Worm (Caenorhabditis elegans) whole organism, midembryonic: Measurements from ENCODE around the gene mrps-10.

Experiments used
- T22C8.4 ChIP-seq: fragments of 200-800 bp; sonication (Bioruptor generic); IDR thresholded peaks from 2 replicates; pipeline ENCODE4 v1.3.6; 2022; ENCODE audit warnings: missing genetic modification characterization, missing compliant biosample characterization
- cog-1 ChIP-seq: sonication (generic microtip); optimal IDR thresholded peaks from 2 replicates; lab custom pipeline; 2016; ENCODE audit warnings: missing genetic modification characterization, missing compliant biosample characterization
- flt-1 ChIP-seq: fragments of 200-800 bp; sonication (Bioruptor generic); IDR thresholded peaks from 2 replicates; pipeline ENCODE4 v1.3.6; 2022; ENCODE audit warnings: missing genetic modification characterization, missing compliant biosample characterization
- klf-2 ChIP-seq: fragments of 200-800 bp; sonication (Bioruptor generic); conservative IDR thresholded peaks from 2 replicates; pipeline ENCODE4 v1.3.6; 2022; ENCODE audit warnings: missing genetic modification reagents, missing genetic modification characterization, missing compliant biosample characterization
- med-1 ChIP-seq: sonication (generic microtip); optimal IDR thresholded peaks from 2 replicates; lab custom pipeline; 2017; ENCODE audit warnings: missing genetic modification characterization, mild to moderate bottlenecking, missing compliant biosample characterization, antibody characterized with exemption, missing genetic modification reagents; ENCODE audit not compliant: insufficient read depth
- ref-1 ChIP-seq: fragments of 200-800 bp; sonication (Bioruptor generic); conservative IDR thresholded peaks from 2 replicates; pipeline ENCODE4 v1.3.6; 2022; ENCODE audit warnings: missing genetic modification reagents, missing genetic modification characterization, missing compliant biosample characterization
- tab-1 ChIP-seq: fragments of 200-800 bp; sonication (Bioruptor generic); IDR thresholded peaks from 2 replicates; pipeline ENCODE4 v1.3.6; 2022; ENCODE audit warnings: missing genetic modification characterization, missing compliant biosample characterization
- ztf-23 ChIP-seq: fragments of 200-800 bp; sonication (Bioruptor generic); IDR thresholded peaks from 2 replicates; pipeline ENCODE4 v1.3.6; 2022; ENCODE audit warnings: missing genetic modification reagents, missing genetic modification characterization, missing compliant biosample characterization
- ztf-29 ChIP-seq: fragments of 200-800 bp; sonication (Bioruptor generic); IDR thresholded peaks from 2 replicates; pipeline ENCODE4 v1.3.6; 2022; ENCODE audit warnings: missing genetic modification reagents, missing genetic modification characterization, missing compliant biosample characterization

The mrps-10 gene

ce11 chrIII:12931786-12932427 is 5.5 kb downstream of the mrps-10 start, which contains the start of gene rbm-7:
Gene rbm-7 (minus strand): TSS chrIII:12931867.
- TF ChIP-seq klf-2 (GFP tag; lab: Robert Waterston, UW) (no peak), tab-1 (GFP tag; lab: Robert Waterston, UW) (no peak), cog-1 (tag; lab: Kevin White, UChicago) (no peak), T22C8.4 (GFP tag; lab: Robert Waterston, UW) (no peak), ref-1 (GFP tag; lab: Robert Waterston, UW) (no peak), ztf-29 (no peak), med-1 (GFP tag; lab: Kevin White, UChicago) (no peak), ztf-23 (GFP tag; lab: Robert Waterston, UW) (no peak)

ce11 chrIII:12932776-12933175 is 6.4 kb downstream of the mrps-10 start:
- TF ChIP-seq ztf-29 (no peak), tab-1 (GFP tag; lab: Robert Waterston, UW) (no peak), flt-1 (GFP tag; lab: Robert Waterston, UW) (no peak), T22C8.4 (GFP tag; lab: Robert Waterston, UW) (no peak)

- TF ChIP-seq ref-1 (GFP tag; lab: Robert Waterston, UW) = no peak
- no peak for TF ChIP-seq ztf-29
- no peak for TF ChIP-seq cog-1 (tag; lab: Kevin White, UChicago)
- no peak for TF ChIP-seq T22C8.4 (GFP tag; lab: Robert Waterston, UW)
- TF ChIP-seq flt-1 (GFP tag; lab: Robert Waterston, UW) = no peak
- TF ChIP-seq med-1 (GFP tag; lab: Kevin White, UChicago) = no peak
- TF ChIP-seq ztf-23 (GFP tag; lab: Robert Waterston, UW) = no peak
- TF ChIP-seq tab-1 (GFP tag; lab: Robert Waterston, UW) = no peak
- no peak for TF ChIP-seq klf-2 (GFP tag; lab: Robert Waterston, UW)
Measured at ce11 chrIII:12934417-12934816, 8.1 kb downstream of the mrps-10 start, which contains the start of gene epg-3. Gene epg-3 (plus strand): TSS chrIII:12934717.

- TF ChIP-seq klf-2 (GFP tag; lab: Robert Waterston, UW) (no peak), ref-1 (GFP tag; lab: Robert Waterston, UW) (no peak), cog-1 (tag; lab: Kevin White, UChicago) (no peak), ztf-23 (GFP tag; lab: Robert Waterston, UW) (no peak), T22C8.4 (GFP tag; lab: Robert Waterston, UW) (no peak), med-1 (GFP tag; lab: Kevin White, UChicago) (no peak), flt-1 (GFP tag; lab: Robert Waterston, UW) (no peak), ztf-29 (no peak), tab-1 (GFP tag; lab: Robert Waterston, UW) (no peak)
Measured at ce11 chrIII:12942307-12942706, 15.9 kb downstream of the mrps-10 start, which contains the start of gene unc-25. Gene unc-25 (plus strand): TSS chrIII:12942651.

- TF ChIP-seq ref-1 (GFP tag; lab: Robert Waterston, UW) (no peak), ztf-29 (no peak), ztf-23 (GFP tag; lab: Robert Waterston, UW) (no peak)
Measured at ce11 chrIII:12944064-12944463, 17.7 kb downstream of the mrps-10 start.

ce11 chrIII:12945072-12945471 is 18.7 kb downstream of the mrps-10 start:
- TF ChIP-seq T22C8.4 (GFP tag; lab: Robert Waterston, UW) (no peak), tab-1 (GFP tag; lab: Robert Waterston, UW) (no peak), flt-1 (GFP tag; lab: Robert Waterston, UW) (no peak), cog-1 (tag; lab: Kevin White, UChicago) (no peak), klf-2 (GFP tag; lab: Robert Waterston, UW) (no peak), med-1 (GFP tag; lab: Kevin White, UChicago) (no peak), ztf-29 (peak; percentile 58; the same call in 1 of the 2 replicates)

DNA sequence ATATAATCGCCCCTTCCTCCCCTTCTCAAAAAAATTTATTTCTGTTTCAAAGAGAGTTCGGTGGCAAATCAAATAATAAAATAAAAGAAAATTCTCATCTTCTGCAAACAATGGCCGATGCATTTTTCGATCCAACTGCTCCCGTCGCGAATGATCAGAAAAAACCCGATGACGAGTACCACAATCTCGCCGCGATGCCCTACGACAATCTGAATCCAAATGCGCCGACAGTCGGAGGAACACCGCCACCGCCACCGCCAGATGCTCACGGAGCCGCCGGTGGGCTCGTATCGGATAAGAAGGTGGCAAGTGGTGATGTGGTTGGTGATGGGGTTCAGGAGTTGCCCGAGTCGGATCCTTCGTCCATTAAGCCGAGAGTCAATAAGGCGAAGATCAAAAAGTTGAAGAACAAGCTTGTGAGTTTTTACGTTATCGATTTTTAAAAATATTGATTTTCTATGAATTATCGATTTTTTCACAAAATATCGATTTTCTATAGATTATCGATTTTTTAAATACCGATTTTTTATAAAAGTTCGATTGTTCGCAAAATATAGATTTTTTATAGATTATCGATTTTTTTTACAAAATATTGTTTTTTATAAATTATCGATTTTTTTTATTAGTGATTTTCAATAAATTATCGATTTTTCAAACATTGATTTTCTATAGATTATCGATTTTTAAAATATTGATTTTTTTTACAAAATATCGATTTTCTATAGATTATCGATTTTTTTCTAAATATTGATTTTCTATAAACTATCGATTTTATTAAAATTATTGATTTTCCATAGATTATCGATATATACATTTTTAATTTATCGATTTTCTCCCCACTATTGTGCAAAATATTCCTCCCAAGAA is 25.2 kb downstream of the mrps-10 start, which contains the start of gene Y39E4A.1:
Gene Y39E4A.1, plus strand, starts transcription at position 51 of the 867 bp plus-strand sequence.
- TF ChIP-seq ztf-23 (GFP tag; lab: Robert Waterston, UW) (no peak), ztf-29 (no peak), ref-1 (GFP tag; lab: Robert Waterston, UW) (no peak), flt-1 (GFP tag; lab: Robert Waterston, UW) (no peak), T22C8.4 (GFP tag; lab: Robert Waterston, UW) (peak; percentile 87)

DNA sequence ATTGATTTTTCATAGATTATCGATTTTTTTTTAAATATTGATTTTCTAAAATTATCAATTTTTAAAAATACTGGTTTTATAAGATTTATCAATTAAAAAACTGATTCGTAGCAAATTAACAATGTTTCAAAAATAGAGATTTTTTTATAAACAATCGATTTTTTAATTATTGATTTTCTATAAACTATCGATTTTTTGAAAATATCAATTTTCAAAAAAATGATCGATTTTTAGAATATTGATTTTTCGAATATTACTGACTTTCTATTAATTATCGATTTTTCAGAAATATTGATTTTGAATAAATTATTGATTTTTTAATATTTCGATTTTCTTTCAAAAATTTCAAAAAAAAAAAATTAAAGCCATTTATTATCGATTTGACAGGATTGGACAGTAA is 26.3 kb downstream of the mrps-10 start:
- no peak for TF ChIP-seq tab-1 (GFP tag; lab: Robert Waterston, UW)
- peak; percentile 24 for TF ChIP-seq T22C8.4 (GFP tag; lab: Robert Waterston, UW)
- TF ChIP-seq ref-1 (GFP tag; lab: Robert Waterston, UW) = no peak

ce11 chrIII:12959286-12959685 is 32.9 kb downstream of the mrps-10 start:
- TF ChIP-seq tab-1 (GFP tag; lab: Robert Waterston, UW) (no peak), T22C8.4 (GFP tag; lab: Robert Waterston, UW) (no peak), med-1 (GFP tag; lab: Kevin White, UChicago) (no peak), flt-1 (GFP tag; lab: Robert Waterston, UW) (no peak), ref-1 (GFP tag; lab: Robert Waterston, UW) (no peak), ztf-23 (GFP tag; lab: Robert Waterston, UW) (no peak), ztf-29 (no peak), klf-2 (GFP tag; lab: Robert Waterston, UW) (no peak), cog-1 (tag; lab: Kevin White, UChicago) (no peak)
